Worm (Caenorhabditis elegans) whole organism, mixed stage, embryonic: ENCODE data around the gene let-716.

Experiments
- blmp-1 ChIP-seq: fragments of 150-350 bp; optimal IDR thresholded peaks from 2 replicates; lab custom pipeline; 2014; ENCODE audit warnings: missing biosample characterization, missing genetic modification characterization
- ceh-43 ChIP-seq: fragments of 200-800 bp; sonication (Bioruptor generic); optimal IDR thresholded peaks from 2 replicates; lab custom pipeline; 2018; ENCODE audit warnings: mild to moderate bottlenecking, missing genetic modification characterization, moderate library complexity, missing compliant biosample characterization
- ces-1 ChIP-seq: fragments of 150-350 bp; optimal IDR thresholded peaks from 2 replicates; lab custom pipeline; 2014; ENCODE audit warnings: missing biosample characterization, missing genetic modification reagents, missing genetic modification characterization
- elt-3 ChIP-seq: fragments of 150-350 bp; optimal IDR thresholded peaks from 2 replicates; lab custom pipeline; 2014; ENCODE audit warnings: missing biosample characterization, missing genetic modification characterization
- flh-1 ChIP-seq: fragments of 200-800 bp; sonication (Bioruptor generic); optimal IDR thresholded peaks from 2 replicates; lab custom pipeline; 2018; ENCODE audit warnings: mild to moderate bottlenecking, missing genetic modification characterization, moderate library complexity, missing compliant biosample characterization
- lin-13 ChIP-seq: fragments of 150-350 bp; optimal IDR thresholded peaks from 2 replicates; lab custom pipeline; 2014; ENCODE audit warnings: missing biosample characterization, missing genetic modification characterization
- mab-5 ChIP-seq: fragments of 150-350 bp; optimal IDR thresholded peaks from 2 replicates; lab custom pipeline; 2014; ENCODE audit warnings: missing biosample characterization, missing genetic modification characterization
- mep-1 ChIP-seq: fragments of 150-350 bp; optimal IDR thresholded peaks from 2 replicates; lab custom pipeline; 2017; ENCODE audit warnings: missing biosample characterization, missing genetic modification reagents, missing genetic modification characterization, inconsistent platforms
- nhr-237 ChIP-seq: fragments of 150-350 bp; optimal IDR thresholded peaks from 2 replicates; lab custom pipeline; 2014; ENCODE audit warnings: missing biosample characterization, missing genetic modification characterization
- pha-4 ChIP-seq: fragments of 150-350 bp; optimal IDR thresholded peaks from 2 replicates; lab custom pipeline; 2018; ENCODE audit warnings: missing biosample characterization, missing genetic modification reagents, missing genetic modification characterization
- snpc-4 ChIP-seq: fragments of 150-350 bp; optimal IDR thresholded peaks from 2 replicates; lab custom pipeline; 2014; ENCODE audit warnings: missing biosample characterization, missing genetic modification characterization
- unc-62 ChIP-seq: fragments of 150-350 bp; optimal IDR thresholded peaks from 2 replicates; lab custom pipeline; 2014; ENCODE audit warnings: missing biosample characterization, missing genetic modification reagents, missing genetic modification characterization
- ztf-11 ChIP-seq: fragments of 150-350 bp; optimal IDR thresholded peaks from 2 replicates; lab custom pipeline; 2014; ENCODE audit warnings: missing biosample characterization, missing genetic modification characterization

- TF ChIP-seq blmp-1 (tag; lab: Kevin White, UChicago) = no peak
- no peak for TF ChIP-seq lin-13 (tag; lab: Kevin White, UChicago)
- TF ChIP-seq ces-1 (GFP tag; lab: Kevin White, UChicago) = no peak
- no peak for TF ChIP-seq mep-1 (tag; lab: Kevin White, UChicago)
- TF ChIP-seq flh-1 = no peak
- TF ChIP-seq mab-5 = no peak
- no peak for TF ChIP-seq snpc-4 (tag; lab: Kevin White, UChicago)
- no peak for TF ChIP-seq pha-4 (tag; lab: Kevin White, UChicago)
- TF ChIP-seq ztf-11 (tag; lab: Kevin White, UChicago) = no peak
- TF ChIP-seq elt-3 = no peak
- no peak for TF ChIP-seq ceh-43 (GFP tag; lab: Kevin White, UChicago)
- TF ChIP-seq unc-62 = no peak
- TF ChIP-seq nhr-237 (tag; lab: Kevin White, UChicago) = no peak
Observed at ce11 chrIII:6421473-6421872, 38.1 kb downstream of the let-716 start.
